Worm (Caenorhabditis elegans): ENCODE data around the gene ZK813.3.
A peak's percentile ranks its signal among the peaks of the same experiment; 100 is the strongest.

The ZK813.3 gene

DNA sequence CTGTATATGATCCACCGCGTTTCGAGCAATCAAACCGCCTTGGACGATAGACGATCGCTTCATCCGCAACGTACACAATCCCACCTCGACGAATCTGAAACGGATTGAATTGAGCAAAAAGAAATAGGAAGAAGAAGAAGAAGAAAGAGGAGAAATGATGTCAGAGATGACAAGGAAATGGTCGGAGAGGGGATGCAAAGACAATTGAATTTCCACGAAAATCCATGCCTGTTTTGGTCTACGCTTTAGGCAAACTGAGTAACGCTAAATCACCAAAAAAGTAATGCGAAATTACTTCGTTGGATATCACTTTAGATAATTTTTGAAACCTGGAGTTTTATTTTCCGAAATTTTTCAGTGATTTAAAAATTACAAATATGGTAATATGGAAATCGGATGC lies 12.5 kb upstream of the ZK813.3 start:
- TF ChIP-seq ces-1 (GFP tag; optimal IDR thresholded peaks at IDR 0.05), result peak; percentile 53
- TF ChIP-seq tbx-8 (GFP tag; optimal IDR thresholded peaks at IDR 0.05), result no peak

DNA sequence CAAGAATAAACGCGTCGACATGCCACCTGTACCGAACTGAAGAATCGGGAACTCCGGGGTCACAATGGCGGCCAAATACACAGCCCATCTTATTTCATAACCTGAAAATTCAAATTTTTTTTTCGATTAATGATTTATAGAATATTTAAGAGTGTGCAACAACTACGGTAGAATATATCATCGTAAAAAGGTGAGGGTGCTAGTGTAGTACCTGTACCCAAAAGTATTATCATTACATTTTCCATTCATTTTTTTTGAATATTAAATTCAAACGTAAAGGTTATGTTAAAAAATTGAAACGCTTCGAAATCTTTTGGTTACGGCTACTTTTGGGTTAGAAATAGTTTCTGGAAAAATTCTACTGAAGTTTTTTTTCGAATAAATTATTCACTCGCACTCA lies 11.6 kb upstream of the ZK813.3 start, which contains the start of gene ZK813.4:
Gene ZK813.4, minus strand, starts transcription at position 101 of the 400 bp plus-strand sequence.
- no peak for TF ChIP-seq nhr-12 (tag; optimal IDR thresholded peaks at IDR 0.05)
- TF ChIP-seq mls-2 (tag; optimal IDR thresholded peaks at IDR 0.05), result no peak
- TF ChIP-seq nhr-2 (tag; optimal IDR thresholded peaks at IDR 0.05), result no peak
- no peak for TF ChIP-seq blmp-1 (tag; optimal IDR thresholded peaks at IDR 0.05)
- TF ChIP-seq snpc-4 (tag; optimal IDR thresholded peaks at IDR 0.05), result no peak
- TF ChIP-seq cnd-1 (tag; optimal IDR thresholded peaks at IDR 0.05), result no peak
- TF ChIP-seq elt-1 (tag; optimal IDR thresholded peaks at IDR 0.05; ENCODE audit: borderline replicate concordance, insufficient read depth), result no peak
- no peak for TF ChIP-seq unc-39 (tag; optimal IDR thresholded peaks at IDR 0.05)
- no peak for TF ChIP-seq bed-3 (GFP tag; optimal IDR thresholded peaks at IDR 0.05)
- no peak for TF ChIP-seq unc-120 (tag; optimal IDR thresholded peaks at IDR 0.05; ENCODE audit: poor library complexity, severe bottlenecking)
- TF ChIP-seq hlh-1 (tag; optimal IDR thresholded peaks at IDR 0.05), result no peak
- TF ChIP-seq zip-8 (tag; optimal IDR thresholded peaks at IDR 0.05), result no peak

DNA sequence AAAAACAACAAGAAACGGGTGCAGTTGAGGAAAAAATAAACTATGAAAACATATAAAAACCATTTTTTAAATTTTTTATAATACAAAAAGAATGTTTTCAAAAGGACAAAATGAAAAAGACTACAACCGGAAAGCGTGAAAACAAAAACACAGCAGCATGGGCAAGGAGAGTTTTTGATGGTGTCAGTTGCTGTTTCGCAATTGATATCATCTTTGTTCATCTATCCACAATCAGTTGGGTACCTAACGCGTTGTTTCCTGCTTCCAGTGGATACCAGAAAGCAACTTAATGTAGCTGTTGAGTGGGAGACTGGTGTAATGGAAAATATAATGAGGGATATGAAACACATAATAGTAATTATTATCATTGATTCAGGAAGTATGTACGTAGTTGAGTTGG lies 1.8 kb upstream of the ZK813.3 start:
- TF ChIP-seq zip-8 (tag; optimal IDR thresholded peaks at IDR 0.05) (no peak), hlh-1 (tag; optimal IDR thresholded peaks at IDR 0.05) (peak; percentile 63)

DNA sequence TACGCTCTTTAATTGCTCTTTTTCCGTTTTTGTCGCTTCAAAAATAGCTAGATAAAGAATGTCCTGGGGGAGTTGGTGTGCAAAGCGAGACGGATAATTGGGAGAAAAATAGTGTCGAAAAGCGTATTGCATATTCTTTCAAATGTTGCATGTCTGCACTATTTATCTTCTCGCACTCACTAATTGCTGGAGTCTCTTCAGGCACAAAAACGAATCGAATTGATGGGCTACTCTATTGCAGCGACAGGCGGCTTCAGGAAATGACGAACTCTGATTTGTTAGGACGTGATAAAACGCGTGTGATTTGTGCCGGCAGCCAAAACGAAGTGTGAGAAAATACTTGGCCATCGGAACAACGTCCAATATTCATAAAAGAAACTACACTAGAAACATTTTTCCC lies 1.3 kb upstream of the ZK813.3 start:
- peak; percentile 39 for TF ChIP-seq unc-62 (GFP tag; optimal IDR thresholded peaks at IDR 0.05)
- no peak for TF ChIP-seq mep-1 (tag; optimal IDR thresholded peaks at IDR 0.05)

DNA sequence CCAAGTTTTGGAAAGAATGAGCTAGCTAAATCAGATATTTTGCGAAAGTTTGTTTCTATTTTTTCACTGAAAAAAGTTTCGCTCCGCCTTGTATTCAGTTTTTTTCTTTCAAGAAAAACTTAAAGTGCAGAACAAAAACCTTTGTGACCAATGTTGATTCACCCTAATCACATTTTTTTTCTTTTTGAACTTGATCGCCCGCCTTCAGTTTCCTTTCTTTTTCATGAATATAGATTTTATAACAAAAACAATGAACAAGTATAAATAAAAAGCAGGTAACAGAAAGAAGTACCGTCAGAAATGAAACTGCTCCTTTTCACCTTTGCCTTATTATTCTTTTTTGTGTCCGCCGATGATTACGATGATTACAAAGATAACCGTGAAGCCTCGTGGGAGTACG lies 1.9 kb downstream of the ZK813.3 start, which contains the start of gene ZK813.2:
Gene ZK813.2, plus strand, starts transcription at position 301 of the 400 bp plus-strand sequence.
- no peak for TF ChIP-seq lin-13 (tag; optimal IDR thresholded peaks at IDR 0.05)
- no peak for TF ChIP-seq nhr-28 (tag; optimal IDR thresholded peaks at IDR 0.05)
- TF ChIP-seq elt-1 (tag; optimal IDR thresholded peaks at IDR 0.05; ENCODE audit: borderline replicate concordance, insufficient read depth), result no peak
- TF ChIP-seq sptf-1 (tag; optimal IDR thresholded peaks at IDR 0.05), result no peak
- no peak for TF ChIP-seq mab-5 (tag; optimal IDR thresholded peaks at IDR 0.05)
- TF ChIP-seq nhr-237 (tag; optimal IDR thresholded peaks at IDR 0.05), result no peak
- no peak for TF ChIP-seq elt-3 (tag; optimal IDR thresholded peaks at IDR 0.05)
- TF ChIP-seq lin-32 (GFP tag; optimal IDR thresholded peaks at IDR 0.05), result no peak
- TF ChIP-seq bed-3 (GFP tag; optimal IDR thresholded peaks at IDR 0.05), result no peak
- no peak for TF ChIP-seq nhr-12 (tag; optimal IDR thresholded peaks at IDR 0.05)
- no peak for TF ChIP-seq lsy-2 (tag; optimal IDR thresholded peaks at IDR 0.05)
- no peak for TF ChIP-seq snpc-4 (tag; optimal IDR thresholded peaks at IDR 0.05)
- TF ChIP-seq pha-4 (tag; optimal IDR thresholded peaks at IDR 0.05), result no peak
- no peak for TF ChIP-seq sem-2 (GFP tag; optimal IDR thresholded peaks at IDR 0.05)
- no peak for TF ChIP-seq ham-2 (GFP tag; optimal IDR thresholded peaks at IDR 0.05)
- no peak for TF ChIP-seq nhr-2 (tag; optimal IDR thresholded peaks at IDR 0.05)
- TF ChIP-seq nhr-76 (tag; optimal IDR thresholded peaks at IDR 0.05), result no peak
- no peak for TF ChIP-seq zip-8 (tag; optimal IDR thresholded peaks at IDR 0.05)

DNA sequence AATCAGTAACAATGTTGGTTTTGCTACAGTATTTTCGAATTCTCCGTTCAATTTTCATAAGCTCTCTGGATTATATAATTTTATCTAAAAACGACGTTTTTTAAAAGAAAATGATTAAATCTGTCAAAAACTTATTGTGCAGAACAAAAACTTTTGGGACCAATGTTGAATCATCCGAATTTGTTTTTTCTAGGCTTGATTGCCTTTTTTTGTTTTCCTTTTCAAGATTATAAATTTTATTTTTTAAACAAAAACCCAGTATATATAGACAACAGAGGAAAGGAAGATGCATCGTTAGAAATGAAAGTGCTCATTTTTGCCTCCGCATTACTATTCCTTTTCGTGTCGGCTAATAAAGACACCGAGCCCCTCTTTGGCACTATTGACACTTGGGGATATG lies 2.9 kb downstream of the ZK813.3 start, which contains the start of gene ZK813.7:
Gene ZK813.7, plus strand, starts transcription at position 301 of the 400 bp plus-strand sequence.
- TF ChIP-seq nhr-76 (tag; optimal IDR thresholded peaks at IDR 0.05) (no peak), ceh-83 (GFP tag; optimal IDR thresholded peaks at IDR 0.05) (no peak), cnd-1 (tag; optimal IDR thresholded peaks at IDR 0.05) (no peak), mls-2 (tag; optimal IDR thresholded peaks at IDR 0.05) (no peak), ceh-43 (GFP tag; optimal IDR thresholded peaks at IDR 0.05) (no peak), ceh-39 (tag; optimal IDR thresholded peaks at IDR 0.05) (no peak), ces-1 (GFP tag; optimal IDR thresholded peaks at IDR 0.05) (no peak), elt-3 (tag; optimal IDR thresholded peaks at IDR 0.05) (no peak), zip-8 (tag; optimal IDR thresholded peaks at IDR 0.05) (no peak), drap-1 (GFP tag; optimal IDR thresholded peaks at IDR 0.05) (no peak), elt-1 (tag; optimal IDR thresholded peaks at IDR 0.05; ENCODE audit: borderline replicate concordance, insufficient read depth) (no peak)

Data from whole organism, mixed stage, embryonic.